Fruit fly (Drosophila melanogaster): ENCODE results near the gene Reck.
A peak's percentile ranks its signal among the peaks of the same experiment; 100 is the strongest.

dm6 chr3L:14982675-14983084 is 31.2 kb downstream of the Reck start, which contains the start of gene CG5114:
- TF ChIP-seq achi (GFP tag; optimal IDR thresholded peaks at IDR 0.05): no peak
- TF ChIP-seq Lpt (GFP tag; optimal IDR thresholded peaks at IDR 0.05): no peak
- TF ChIP-seq CG16779 (tag; optimal IDR thresholded peaks at IDR 0.05): no peak
- no peak for TF ChIP-seq CG8319 (GFP tag; optimal IDR thresholded peaks at IDR 0.05)
- no peak for TF ChIP-seq Gug (GFP tag; IDR thresholded peaks at IDR 0.05)
- no peak for TF ChIP-seq Eip75B (GFP tag; optimal IDR thresholded peaks at IDR 0.05)
- TF ChIP-seq Sox102F (GFP tag; optimal IDR thresholded peaks at IDR 0.05): no peak
- no peak for TF ChIP-seq OdsH (GFP tag; optimal IDR thresholded peaks at IDR 0.05)
- TF ChIP-seq dac (GFP tag; optimal IDR thresholded peaks at IDR 0.05): no peak
- TF ChIP-seq pdm3 (GFP tag; optimal IDR thresholded peaks at IDR 0.05): peak; percentile 22

All from whole organism, prepupa.